Fruit fly (Drosophila melanogaster): Measurements from ENCODE around the gene CG5885.

CG5885 gene

DNA sequence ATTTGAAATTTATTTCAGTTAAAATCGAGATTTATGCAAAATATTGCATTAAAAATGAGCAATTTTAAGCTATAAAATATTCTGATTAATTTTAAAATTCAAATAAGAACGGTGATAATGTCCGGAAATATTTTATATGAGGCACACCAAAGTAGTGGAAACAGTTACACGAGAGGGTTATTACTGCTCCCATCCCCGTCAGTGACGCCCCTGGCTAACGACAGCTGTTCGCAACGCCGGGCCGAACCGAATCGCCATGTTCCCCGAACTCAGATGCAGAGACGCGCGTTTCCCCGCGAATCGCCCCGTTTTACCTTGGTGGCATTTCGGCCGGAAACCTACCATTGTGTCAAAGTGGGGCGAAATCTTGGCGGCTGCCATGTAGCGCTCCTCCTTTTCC lies 6.3 kb downstream of the CG5885 start (continued):
- TF ChIP-seq sens (GFP tag) = peak; percentile 53
- TF ChIP-seq lov (optimal IDR thresholded peaks at IDR 0.05) = no peak
- TF ChIP-seq lov (GFP tag; IDR thresholded peaks at IDR 0.05) = 0 out of 3 replicates have a peak, but pooled peaks have one; percentile 10
- peak; percentile 44 for TF ChIP-seq crc (GFP tag; optimal IDR thresholded peaks at IDR 0.05)
- TF ChIP-seq CG1024 (GFP tag; IDR thresholded peaks at IDR 0.05) = no peak
- TF ChIP-seq CG17359 (tag; optimal IDR thresholded peaks at IDR 0.05) = peak; percentile 39
- TF ChIP-seq zfh2 (GFP tag; optimal IDR thresholded peaks at IDR 0.05) = peak; percentile 31
- peak; percentile 31 for TF ChIP-seq CG18619 (GFP tag; optimal IDR thresholded peaks at IDR 0.05)
- TF ChIP-seq eyg (GFP tag; optimal IDR thresholded peaks at IDR 0.05) = peak; percentile 0
- TF ChIP-seq CG12391 (tag; optimal IDR thresholded peaks at IDR 0.05) = no peak
- TF ChIP-seq Lpt (GFP tag; optimal IDR thresholded peaks at IDR 0.05) = no peak
- TF ChIP-seq ara (GFP tag; IDR thresholded peaks at IDR 0.05) = peak; percentile 24
- no peak for TF ChIP-seq CG13894 (tag; optimal IDR thresholded peaks at IDR 0.05)
- TF ChIP-seq CG14965 (GFP tag; optimal IDR thresholded peaks at IDR 0.05; ENCODE audit: borderline replicate concordance) = no peak
- no peak for TF ChIP-seq CG16815 (GFP tag; optimal IDR thresholded peaks at IDR 0.05)
- no peak for TF ChIP-seq Tbp (GFP tag; optimal IDR thresholded peaks at IDR 0.05)
- no peak for TF ChIP-seq z (GFP tag; IDR thresholded peaks at IDR 0.05)
- no peak for TF ChIP-seq CG15479 (GFP tag; optimal IDR thresholded peaks at IDR 0.05)
- peak; percentile 9 for TF ChIP-seq ems (GFP tag; optimal IDR thresholded peaks at IDR 0.05)
- TF ChIP-seq CG6254 (GFP tag; optimal IDR thresholded peaks at IDR 0.05) = no peak
- TF ChIP-seq CG7271 (tag; optimal IDR thresholded peaks at IDR 0.05) = no peak
- TF ChIP-seq CG3995 (GFP tag; optimal IDR thresholded peaks at IDR 0.05) = peak; percentile 88
- peak; percentile 31 for TF ChIP-seq CG11504 (tag; optimal IDR thresholded peaks at IDR 0.05)
- peak; percentile 39 for TF ChIP-seq Xbp1 (GFP tag; optimal IDR thresholded peaks at IDR 0.05)
- TF ChIP-seq D (optimal IDR thresholded peaks at IDR 0.05) = no peak
- no peak for TF ChIP-seq D (GFP tag; optimal IDR thresholded peaks at IDR 0.05)
- TF ChIP-seq cato (GFP tag; optimal IDR thresholded peaks at IDR 0.05; ENCODE audit: borderline replicate concordance) = no peak
- no peak for TF ChIP-seq so (GFP tag; IDR thresholded peaks at IDR 0.05)
- peak; percentile 26 to 36 for TF ChIP-seq dpn (GFP tag; optimal IDR thresholded peaks at IDR 0.05)
- peak; percentile 13; the same call in 1 of the 3 replicates for TF ChIP-seq dysf (GFP tag; IDR thresholded peaks at IDR 0.05)
- TF ChIP-seq CG6689 (GFP tag; IDR thresholded peaks at IDR 0.05) = 0 out of 2 replicates have a peak, but pooled peaks have one; percentile 13
- no peak for TF ChIP-seq scrt (GFP tag; optimal IDR thresholded peaks at IDR 0.05)
- TF ChIP-seq CG31365 (tag; optimal IDR thresholded peaks at IDR 0.05) = no peak

dm6 chr2L:9908468-9908967 lies 9.6 kb downstream of the CG5885 start, which contains the start of gene CG13124:
TSS of gene CG13124 (minus strand) at chr2L:9908633.
- TF ChIP-seq trem (tag; optimal IDR thresholded peaks at IDR 0.05) = no peak
- no peak for TF ChIP-seq toy (GFP tag; IDR thresholded peaks at IDR 0.05)
- peak; percentile 43 for TF ChIP-seq CG18599 (GFP tag; optimal IDR thresholded peaks at IDR 0.05)
- TF ChIP-seq esg (GFP tag; conservative IDR thresholded peaks at IDR 0.05) = no peak
- TF ChIP-seq tll (GFP tag; optimal IDR thresholded peaks at IDR 0.05) = no peak
- no peak for TF ChIP-seq aop (GFP tag; IDR thresholded peaks at IDR 0.05)
- TF ChIP-seq gsb (GFP tag; IDR thresholded peaks at IDR 0.05) = peak; percentile 7; the same call in 1 of the 2 replicates
- TF ChIP-seq lbe (GFP tag; optimal IDR thresholded peaks at IDR 0.05) = no peak
- TF ChIP-seq HLHmδ (GFP tag; optimal IDR thresholded peaks at IDR 0.05) = no peak
- no peak for TF ChIP-seq ab (GFP tag; optimal IDR thresholded peaks at IDR 0.05)
- no peak for TF ChIP-seq CG7987 (GFP tag; optimal IDR thresholded peaks at IDR 0.05)
- TF ChIP-seq CG7556 (GFP tag; optimal IDR thresholded peaks at IDR 0.05) = no peak
- no peak for TF ChIP-seq CG11560 (tag; IDR thresholded peaks at IDR 0.05)
- TF ChIP-seq run (tag; optimal IDR thresholded peaks at IDR 0.05) = no peak
- TF ChIP-seq Ravus (GFP tag; IDR thresholded peaks at IDR 0.05) = no peak
- TF ChIP-seq CG11247 (GFP tag; IDR thresholded peaks at IDR 0.05) = no peak
- TF ChIP-seq usp (GFP tag; optimal IDR thresholded peaks at IDR 0.05) = no peak
- TF ChIP-seq CG9797 (GFP tag; optimal IDR thresholded peaks at IDR 0.05) = no peak
- no peak for TF ChIP-seq oc (tag; optimal IDR thresholded peaks at IDR 0.05)
- TF ChIP-seq CG30020 (tag; optimal IDR thresholded peaks at IDR 0.05) = no peak
- no peak for TF ChIP-seq E2f1 (GFP tag; IDR thresholded peaks at IDR 0.05)
